Fruit fly (Drosophila melanogaster) whole organism, prepupa: ENCODE results near the gene wuho.

Source experiments
- Blimp-1 ChIP-seq: fragments of 200-800 bp; sonication (Bioruptor generic); optimal IDR thresholded peaks from 3 replicates; lab custom pipeline; 2017; ENCODE audit warnings: missing biosample characterization, missing genetic modification characterization, mild to moderate bottlenecking, moderate library complexity, missing genetic modification reagents
- CG10631 ChIP-seq: fragments of 200-800 bp; sonication (Bioruptor generic); optimal IDR thresholded peaks from 2 replicates; lab custom pipeline; 2016; ENCODE audit warnings: missing biosample characterization, missing genetic modification characterization
- CG10669 ChIP-seq: fragments of 200-800 bp; sonication (Bioruptor generic); optimal IDR thresholded peaks from 3 replicates; lab custom pipeline; 2018; ENCODE audit warnings: missing biosample characterization, mild to moderate bottlenecking, missing genetic modification characterization, moderate library complexity
- CG11762 ChIP-seq: fragments of 200-800 bp; sonication (Bioruptor generic); optimal IDR thresholded peaks from 3 replicates; lab custom pipeline; 2016; ENCODE audit warnings: missing biosample characterization, missing genetic modification characterization; ENCODE audit not compliant: insufficient read depth
- CG11902 ChIP-seq: fragments of 200-800 bp; sonication (Bioruptor generic); optimal IDR thresholded peaks from 3 replicates; lab custom pipeline; 2016; ENCODE audit warnings: missing biosample characterization, missing genetic modification characterization
- CG15336 ChIP-seq: fragments of 200-800 bp; sonication (Bioruptor generic); IDR thresholded peaks from 2 replicates; pipeline ENCODE4 v1.3.6; 2022; ENCODE audit warnings: missing biosample characterization, missing genetic modification characterization
- CG1621 ChIP-seq: fragments of 200-800 bp; sonication (Bioruptor generic); optimal IDR thresholded peaks from 3 replicates; lab custom pipeline; 2018; ENCODE audit warnings: missing biosample characterization, mild to moderate bottlenecking, missing genetic modification characterization
- CG16779 ChIP-seq: fragments of 200-800 bp; sonication (Bioruptor generic); optimal IDR thresholded peaks from 3 replicates; lab custom pipeline; 2017; ENCODE audit warnings: missing biosample characterization, mild to moderate bottlenecking, missing genetic modification characterization
- CG3032 ChIP-seq: fragments of 200-800 bp; optimal IDR thresholded peaks from 2 replicates; lab custom pipeline; 2019; ENCODE audit warnings: missing biosample characterization, mild to moderate bottlenecking, missing genetic modification characterization, moderate library complexity
- CG31627 ChIP-seq: fragments of 200-800 bp; sonication (Bioruptor generic); optimal IDR thresholded peaks from 3 replicates; lab custom pipeline; 2016; ENCODE audit warnings: missing biosample characterization, missing genetic modification characterization
- CG32006 ChIP-seq: fragments of 200-800 bp; sonication (Bioruptor generic); optimal IDR thresholded peaks from 3 replicates; lab custom pipeline; 2017; ENCODE audit warnings: missing biosample characterization, mild to moderate bottlenecking, missing genetic modification characterization
- CG34406 ChIP-seq: fragments of 200-800 bp; sonication (Bioruptor generic); optimal IDR thresholded peaks from 3 replicates; lab custom pipeline; 2016; ENCODE audit warnings: missing biosample characterization, missing genetic modification characterization
- CG3919 ChIP-seq: fragments of 200-800 bp; sonication (Bioruptor generic); optimal IDR thresholded peaks from 3 replicates; lab custom pipeline; 2016; ENCODE audit warnings: missing biosample characterization, missing genetic modification characterization
- CG6163 ChIP-seq: fragments of 200-800 bp; sonication (Bioruptor generic); IDR thresholded peaks from 3 replicates; pipeline ENCODE4 v1.3.6; 2022; ENCODE audit warnings: missing biosample characterization, missing genetic modification characterization
- CG6276 ChIP-seq: fragments of 200-800 bp; sonication (Bioruptor generic); optimal IDR thresholded peaks from 2 replicates; lab custom pipeline; 2017; ENCODE audit warnings: missing biosample characterization, mild to moderate bottlenecking, missing genetic modification characterization
- CG6792 ChIP-seq: fragments of 200-800 bp; sonication (Bioruptor generic); optimal IDR thresholded peaks from 3 replicates; lab custom pipeline; 2016; ENCODE audit warnings: missing biosample characterization, missing genetic modification characterization
- CG6854 ChIP-seq: fragments of 200-800 bp; sonication (Bioruptor generic); optimal IDR thresholded peaks from 2 replicates; lab custom pipeline; 2017; ENCODE audit warnings: missing biosample characterization, mild to moderate bottlenecking, missing genetic modification characterization
- CG8119 ChIP-seq: fragments of 200-800 bp; sonication (Bioruptor generic); IDR thresholded peaks from 3 replicates; pipeline ENCODE4 v1.3.6; 2022; ENCODE audit warnings: missing biosample characterization, missing genetic modification characterization
- CG8632 ChIP-seq: fragments of 200-800 bp; sonication (Bioruptor generic); optimal IDR thresholded peaks from 3 replicates; lab custom pipeline; 2016; ENCODE audit warnings: missing biosample characterization, missing genetic modification characterization
- CG9139 ChIP-seq: fragments of 200-800 bp; sonication (Bioruptor generic); optimal IDR thresholded peaks from 3 replicates; lab custom pipeline; 2017; ENCODE audit warnings: missing biosample characterization, mild to moderate bottlenecking, missing genetic modification characterization
- Eip75B ChIP-seq: fragments of 200-800 bp; sonication (Bioruptor generic); optimal IDR thresholded peaks from 3 replicates; lab custom pipeline; 2016; ENCODE audit warnings: missing biosample characterization, missing genetic modification characterization
- Eip78C ChIP-seq: fragments of 200-800 bp; sonication (Bioruptor generic); peaks from one replicate; lab custom pipeline; 2016; ENCODE audit warnings: missing biosample characterization, missing genetic modification characterization
- Eip93F ChIP-seq: fragments of 200-800 bp; sonication (Bioruptor generic); optimal IDR thresholded peaks from 2 replicates; lab custom pipeline; 2016; ENCODE audit warnings: missing biosample characterization, mild to moderate bottlenecking, missing genetic modification characterization
- Ets21C ChIP-seq: fragments of 200-800 bp; sonication (Bioruptor generic); optimal IDR thresholded peaks from 3 replicates; lab custom pipeline; 2016; ENCODE audit warnings: missing biosample characterization, missing genetic modification characterization
- Ets96B ChIP-seq: fragments of 200-800 bp; optimal IDR thresholded peaks from 2 replicates; lab custom pipeline; 2019; ENCODE audit warnings: missing biosample characterization, mild to moderate bottlenecking, missing genetic modification characterization, moderate library complexity
- Gug ChIP-seq: fragments of 200-800 bp; sonication (Bioruptor generic); IDR thresholded peaks from 2 replicates; pipeline ENCODE4 v1.3.6; 2022; ENCODE audit warnings: missing biosample characterization, missing genetic modification characterization
- Hr38 ChIP-seq: sonication (Bioruptor generic); optimal IDR thresholded peaks from 2 replicates; lab custom pipeline; 2016; ENCODE audit warnings: missing biosample characterization, missing genetic modification characterization
- Hr39 ChIP-seq: fragments of 200-800 bp; sonication (Bioruptor generic); optimal IDR thresholded peaks from 2 replicates; lab custom pipeline; 2016; ENCODE audit warnings: missing biosample characterization, missing genetic modification characterization
- Hr4 ChIP-seq: fragments of 200-800 bp; sonication (Bioruptor generic); optimal IDR thresholded peaks from 3 replicates; lab custom pipeline; 2016; ENCODE audit warnings: missing biosample characterization, missing genetic modification characterization
- Lpt ChIP-seq: fragments of 200-800 bp; sonication (Bioruptor generic); optimal IDR thresholded peaks from 3 replicates; lab custom pipeline; 2016; ENCODE audit warnings: missing biosample characterization, missing genetic modification characterization
- Met ChIP-seq: fragments of 200-800 bp; sonication (Bioruptor generic); optimal IDR thresholded peaks from 3 replicates; lab custom pipeline; 2016; ENCODE audit warnings: missing biosample characterization, missing genetic modification characterization
- OdsH ChIP-seq: fragments of 200-800 bp; sonication (Bioruptor generic); optimal IDR thresholded peaks from 3 replicates; lab custom pipeline; 2016; ENCODE audit warnings: missing biosample characterization, missing genetic modification characterization
- Smox ChIP-seq: fragments of 200-800 bp; sonication (Bioruptor generic); optimal IDR thresholded peaks from 3 replicates; lab custom pipeline; 2016; ENCODE audit warnings: missing biosample characterization, missing genetic modification characterization
- Sox102F ChIP-seq: fragments of 200-800 bp; sonication (Bioruptor generic); optimal IDR thresholded peaks from 2 replicates; lab custom pipeline; 2016; ENCODE audit warnings: missing biosample characterization, mild to moderate bottlenecking, missing genetic modification characterization
- Sox15 ChIP-seq: fragments of 200-800 bp; sonication (Bioruptor generic); optimal IDR thresholded peaks from 3 replicates; lab custom pipeline; 2016; ENCODE audit warnings: missing biosample characterization, missing genetic modification characterization
- achi ChIP-seq: fragments of 200-800 bp; sonication (Bioruptor generic); optimal IDR thresholded peaks from 3 replicates; lab custom pipeline; 2016; ENCODE audit warnings: missing biosample characterization, missing genetic modification characterization
- acj6 ChIP-seq: fragments of 200-800 bp; sonication (Bioruptor generic); optimal IDR thresholded peaks from 3 replicates; lab custom pipeline; 2016; ENCODE audit warnings: missing biosample characterization, missing genetic modification characterization
- cyc ChIP-seq: fragments of 200-800 bp; sonication (Bioruptor generic); optimal IDR thresholded peaks from 3 replicates; lab custom pipeline; 2016; ENCODE audit warnings: missing biosample characterization, missing genetic modification characterization
- dac ChIP-seq: fragments of 200-800 bp; sonication (Bioruptor generic); optimal IDR thresholded peaks from 2 replicates; lab custom pipeline; 2017; ENCODE audit warnings: missing biosample characterization, mild to moderate bottlenecking, missing genetic modification characterization
- eg ChIP-seq: fragments of 200-800 bp; sonication (Bioruptor generic); IDR thresholded peaks from 3 replicates; pipeline ENCODE4 v1.3.6; 2022; ENCODE audit warnings: missing biosample characterization, missing genetic modification characterization
- esn ChIP-seq: fragments of 200-800 bp; sonication (Bioruptor generic); optimal IDR thresholded peaks from 2 replicates; lab custom pipeline; 2016; ENCODE audit warnings: missing biosample characterization, mild to moderate bottlenecking, missing genetic modification characterization, moderate library complexity
- lz ChIP-seq: fragments of 200-800 bp; sonication (Bioruptor generic); optimal IDR thresholded peaks from 3 replicates; lab custom pipeline; 2016; ENCODE audit warnings: missing biosample characterization, missing genetic modification characterization
- net ChIP-seq: fragments of 200-800 bp; sonication (Bioruptor generic); optimal IDR thresholded peaks from 3 replicates; lab custom pipeline; 2016; ENCODE audit warnings: missing biosample characterization, missing genetic modification characterization
- pdm3 ChIP-seq: fragments of 200-800 bp; sonication (Bioruptor generic); optimal IDR thresholded peaks from 3 replicates; lab custom pipeline; 2016; ENCODE audit warnings: missing biosample characterization, missing genetic modification characterization
- salr ChIP-seq, 2 experiments: fragments of 200-800 bp; sonication (Bioruptor generic); optimal IDR thresholded peaks; 3 replicates each; lab custom pipeline; 2016 to 2018; ENCODE audit warnings: missing biosample characterization in 2 of 2, missing genetic modification characterization in 2 of 2, mild to moderate bottlenecking in 1 of 2
- ss ChIP-seq, 2 experiments: fragments of 200-800 bp; sonication (Bioruptor generic); optimal IDR thresholded peaks; 2 replicates in 1 of 2; 3 replicates in 1 of 2; lab custom pipeline; 2017 to 2018; ENCODE audit warnings: mild to moderate bottlenecking in 2 of 2, missing biosample characterization in 2 of 2, missing genetic modification characterization in 2 of 2, moderate library complexity in 1 of 2
- svp ChIP-seq: fragments of 200-800 bp; sonication (Bioruptor generic); peaks from one replicate; lab custom pipeline; 2016; ENCODE audit warnings: missing biosample characterization, missing genetic modification characterization
- topi ChIP-seq: fragments of 200-800 bp; sonication (Bioruptor generic); optimal IDR thresholded peaks from 3 replicates; lab custom pipeline; 2016; ENCODE audit warnings: missing biosample characterization, missing genetic modification characterization
- vri ChIP-seq: fragments of 200-800 bp; sonication (Bioruptor generic); optimal IDR thresholded peaks from 3 replicates; lab custom pipeline; 2016; ENCODE audit warnings: missing biosample characterization, mild to moderate bottlenecking, missing genetic modification characterization

wuho gene

DNA sequence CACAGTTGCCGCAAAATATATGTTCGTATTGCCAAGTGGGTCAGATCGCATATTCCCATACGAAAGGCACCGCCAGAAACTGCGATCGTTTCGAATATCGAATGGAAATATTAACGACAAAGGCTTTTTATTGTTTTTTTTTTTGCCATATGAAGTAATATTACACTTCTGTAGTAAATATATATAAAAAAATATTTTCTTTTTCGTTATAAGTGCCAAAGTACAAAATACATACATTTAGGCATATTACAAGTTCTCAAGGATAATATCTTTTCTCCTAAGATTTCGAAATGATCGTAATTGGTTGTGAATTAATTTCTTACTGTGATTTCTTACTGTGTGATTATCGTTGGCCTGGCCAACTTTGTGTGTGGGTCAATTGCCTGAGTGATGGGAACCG, 16.3 kb downstream of the wuho start (continued):
- TF ChIP-seq CG16779 (tag; lab: Kevin White, UChicago) (no peak), CG3032 (no peak), Sox102F (GFP tag; lab: Kevin White, UChicago) (no peak), CG3919 (GFP tag; lab: Kevin White, UChicago) (peak; percentile 50), CG1621 (tag; lab: Kevin White, UChicago) (no peak), CG34406 (peak; percentile 31), Hr4 (no peak), Hr38 (GFP tag; lab: Kevin White, UChicago) (no peak), svp (GFP tag; lab: Kevin White, UChicago) (no peak), CG9139 (GFP tag; lab: Kevin White, UChicago) (no peak), OdsH (GFP tag; lab: Kevin White, UChicago) (peak; percentile 11), Lpt (GFP tag; lab: Kevin White, UChicago) (no peak)

dm6 chrX:6305317-6305716, 17.4 kb downstream of the wuho start:
- TF ChIP-seq CG1621 (tag; lab: Kevin White, UChicago) (no peak), cyc (GFP tag; lab: Kevin White, UChicago) (peak; percentile 38), achi (peak; percentile 36), Hr38 (GFP tag; lab: Kevin White, UChicago) (no peak), CG6792 (GFP tag; lab: Kevin White, UChicago) (peak; percentile 25), CG32006 (peak; percentile 37), eg (GFP tag; lab: Robert Waterston, UW) (0 out of 3 replicates have a peak, but pooled peaks have one; percentile 9), salr (GFP tag; optimal IDR thresholded peaks at IDR 0.05; lab: Kevin White, UChicago) (peak in 1 of 2 experiments; percentile 8), Ets21C (GFP tag; lab: Kevin White, UChicago) (peak; percentile 13), Met (GFP tag; lab: Kevin White, UChicago) (peak; percentile 63), Eip93F (GFP tag; lab: Kevin White, UChicago) (no peak), Ets96B (tag; lab: Kevin White, UChicago) (no peak), net (GFP tag; lab: Kevin White, UChicago) (peak; percentile 36), CG11762 (GFP tag; lab: Kevin White, UChicago) (no peak), svp (GFP tag; lab: Kevin White, UChicago) (peak; percentile 70), Sox102F (GFP tag; lab: Kevin White, UChicago) (peak; percentile 22), esn (GFP tag; lab: Kevin White, UChicago) (peak; percentile 65), OdsH (GFP tag; lab: Kevin White, UChicago) (peak; percentile 54), ss (GFP tag; optimal IDR thresholded peaks at IDR 0.05; lab: Kevin White, UChicago) (no peak), pdm3 (GFP tag; lab: Kevin White, UChicago) (peak; percentile 49), CG9139 (GFP tag; lab: Kevin White, UChicago) (no peak), CG11902 (GFP tag; lab: Kevin White, UChicago) (peak; percentile 3), Blimp-1 (GFP tag; lab: Kevin White, UChicago) (no peak), CG6276 (GFP tag; lab: Kevin White, UChicago) (peak; percentile 9), Gug (GFP tag; lab: Robert Waterston, UW) (no peak), vri (GFP tag; lab: Kevin White, UChicago) (peak; percentile 34), CG8632 (GFP tag; lab: Kevin White, UChicago) (no peak), acj6 (peak; percentile 26), Sox15 (no peak), CG10669 (GFP tag; lab: Kevin White, UChicago) (no peak), Eip78C (GFP tag; lab: Kevin White, UChicago) (peak; percentile 84), CG10631 (GFP tag; lab: Kevin White, UChicago) (peak; percentile 25), CG3919 (GFP tag; lab: Kevin White, UChicago) (peak; percentile 54), CG6854 (GFP tag; lab: Kevin White, UChicago) (no peak), topi (GFP tag; lab: Kevin White, UChicago) (peak; percentile 52), CG15336 (GFP tag; lab: Robert Waterston, UW) (peak; percentile 52; the same call in 1 of the 2 replicates), Lpt (GFP tag; lab: Kevin White, UChicago) (peak; percentile 51), Hr39 (GFP tag; lab: Kevin White, UChicago) (peak; percentile 53), CG8119 (GFP tag; lab: Robert Waterston, UW) (no peak), CG31627 (GFP tag; lab: Kevin White, UChicago) (peak; percentile 26), CG6163 (peak; percentile 26; the same call in 1 of the 3 replicates), Smox (GFP tag; lab: Kevin White, UChicago) (peak; percentile 41), CG34406 (peak; percentile 13), Hr4 (peak; percentile 20), lz (peak; percentile 25), Eip75B (peak; percentile 42), dac (GFP tag; lab: Kevin White, UChicago) (no peak)
